Worm (Caenorhabditis elegans) whole organism, L4 larva: Measurements from ENCODE around the gene ash-2.

Experiments
- F10B5.3 ChIP-seq: sonication (generic microtip); optimal IDR thresholded peaks from 2 replicates; lab custom pipeline; 2016; ENCODE audit warnings: mild to moderate bottlenecking, missing genetic modification characterization, missing compliant biosample characterization
- F26F4.8 ChIP-seq: fragments of 200-800 bp; sonication (Bioruptor generic); conservative IDR thresholded peaks from 2 replicates; pipeline ENCODE4 v1.3.6; 2022; ENCODE audit warnings: missing genetic modification characterization, missing compliant biosample characterization
- F49E8.2 ChIP-seq: sonication (generic microtip); optimal IDR thresholded peaks from 2 replicates; lab custom pipeline; 2016; ENCODE audit warnings: missing compliant biosample characterization, mild to moderate bottlenecking, missing genetic modification characterization, borderline replicate concordance
- R02D3.7 ChIP-seq: fragments of 150-350 bp; sonication (generic microtip); optimal IDR thresholded peaks from 3 replicates; lab custom pipeline; 2014; ENCODE audit warnings: missing biosample characterization, missing genetic modification characterization
- T20F7.1 ChIP-seq: fragments of 200-800 bp; sonication (Bioruptor generic); optimal IDR thresholded peaks from 2 replicates; lab custom pipeline; 2018; ENCODE audit warnings: mild to moderate bottlenecking, missing genetic modification characterization, missing compliant biosample characterization
- Y48G9A.11 ChIP-seq: fragments of 200-800 bp; sonication (Bioruptor generic); IDR thresholded peaks from 2 replicates; pipeline ENCODE4 v1.3.6; 2022; ENCODE audit warnings: missing genetic modification reagents, missing genetic modification characterization, missing compliant biosample characterization
- Y75B8A.6 ChIP-seq: fragments of 200-800 bp; sonication (Bioruptor generic); IDR thresholded peaks from 2 replicates; pipeline ENCODE4 v1.3.6; 2022; ENCODE audit warnings: missing genetic modification reagents, missing genetic modification characterization, missing compliant biosample characterization
- ZK337.2 ChIP-seq: fragments of 200-800 bp; sonication (Bioruptor generic); IDR thresholded peaks from 2 replicates; pipeline ENCODE4 v1.3.6; 2022; ENCODE audit warnings: missing genetic modification reagents, missing genetic modification characterization, missing compliant biosample characterization
- ZK546.5 ChIP-seq, 2 experiments: sonication (generic microtip); optimal IDR thresholded peaks; 2 replicates each; lab custom pipeline; 2017; ENCODE audit warnings: missing biosample characterization in 2 of 2, missing genetic modification characterization in 2 of 2
- aha-1 ChIP-seq: fragments of 150-350 bp; peaks from one replicate; lab custom pipeline; 2014; ENCODE audit warnings: missing biosample characterization, missing genetic modification characterization
- ama-1 ChIP-seq: fragments of 150-350 bp; optimal IDR thresholded peaks from 2 replicates; lab custom pipeline; 2014; ENCODE audit warnings: inconsistent platforms, mixed read lengths
- arid-1 ChIP-seq: fragments of 200-800 bp; sonication (Bioruptor generic); conservative IDR thresholded peaks from 2 replicates; pipeline ENCODE4 v1.3.6; 2022; ENCODE audit warnings: missing genetic modification reagents, missing genetic modification characterization, missing compliant biosample characterization
- ceh-28 ChIP-seq: fragments of 150-350 bp; optimal IDR thresholded peaks from 2 replicates; lab custom pipeline; 2014; ENCODE audit warnings: missing biosample characterization, missing genetic modification reagents, missing genetic modification characterization
- ceh-82 ChIP-seq: sonication (generic microtip); optimal IDR thresholded peaks from 2 replicates; lab custom pipeline; 2017; ENCODE audit warnings: missing biosample characterization, missing genetic modification characterization
- ces-1 ChIP-seq: fragments of 150-350 bp; sonication (generic microtip); optimal IDR thresholded peaks from 4 replicates; lab custom pipeline; 2014; ENCODE audit warnings: missing biosample characterization, missing genetic modification reagents, missing genetic modification characterization
- ctbp-1 ChIP-seq: fragments of 200-800 bp; sonication (Bioruptor generic); IDR thresholded peaks from 2 replicates; pipeline ENCODE4 v1.3.6; 2022; ENCODE audit warnings: missing genetic modification reagents, missing genetic modification characterization, missing compliant biosample characterization
- dmd-6 ChIP-seq: fragments of 200-800 bp; sonication (Bioruptor generic); IDR thresholded peaks from 2 replicates; pipeline ENCODE4 v1.3.6; 2022; ENCODE audit warnings: missing genetic modification reagents, missing genetic modification characterization, missing compliant biosample characterization
- dmd-9 ChIP-seq: fragments of 200-800 bp; sonication (Bioruptor generic); IDR thresholded peaks from 2 replicates; pipeline ENCODE4 v1.3.6; 2022; ENCODE audit warnings: missing genetic modification reagents, missing genetic modification characterization, missing compliant biosample characterization
- dpl-1 ChIP-seq: fragments of 150-350 bp; optimal IDR thresholded peaks from 2 replicates; lab custom pipeline; 2014; ENCODE audit warnings: missing biosample characterization, missing genetic modification reagents, missing genetic modification characterization
- egl-43 ChIP-seq: fragments of 200-800 bp; sonication (Bioruptor generic); IDR thresholded peaks from 2 replicates; pipeline ENCODE4 v1.3.6; 2022; ENCODE audit warnings: missing genetic modification reagents, missing genetic modification characterization, missing compliant biosample characterization
- fos-1 ChIP-seq: fragments of 150-350 bp; optimal IDR thresholded peaks from 2 replicates; lab custom pipeline; 2014; ENCODE audit warnings: missing biosample characterization, missing genetic modification characterization
- hif-1 ChIP-seq, 2 experiments: sonication (generic microtip); optimal IDR thresholded peaks; 2 replicates each; lab custom pipeline; 2016 to 2017; ENCODE audit warnings: missing compliant biosample characterization in 2 of 2, missing genetic modification characterization in 2 of 2, missing genetic modification reagents in 2 of 2, missing genotype in 2 of 2, mild to moderate bottlenecking in 1 of 2
- hlh-11 ChIP-seq: fragments of 200-800 bp; sonication (Bioruptor generic); optimal IDR thresholded peaks from 2 replicates; lab custom pipeline; 2018; ENCODE audit warnings: mild to moderate bottlenecking, missing genetic modification characterization, missing compliant biosample characterization
- hlh-30 ChIP-seq: sonication (generic microtip); optimal IDR thresholded peaks from 2 replicates; lab custom pipeline; 2017; ENCODE audit warnings: antibody characterized with exemption, mild to moderate bottlenecking, missing genetic modification characterization, missing compliant biosample characterization; ENCODE audit not compliant: insufficient read depth
- hmg-1.1 ChIP-seq: fragments of 200-800 bp; sonication (Bioruptor generic); IDR thresholded peaks from 2 replicates; pipeline ENCODE4 v1.3.6; 2022; ENCODE audit warnings: missing genetic modification reagents, missing genetic modification characterization, missing compliant biosample characterization
- lin-1 ChIP-seq: fragments of 200-800 bp; sonication (Bioruptor generic); IDR thresholded peaks from 2 replicates; pipeline ENCODE4 v1.3.6; 2022; ENCODE audit warnings: missing genetic modification reagents, missing genetic modification characterization, missing compliant biosample characterization
- madf-9 ChIP-seq: fragments of 200-800 bp; sonication (Bioruptor generic); conservative IDR thresholded peaks from 2 replicates; pipeline ENCODE4 v1.3.6; 2022; ENCODE audit warnings: missing genetic modification reagents, missing genetic modification characterization, missing compliant biosample characterization
- mdl-1 ChIP-seq, 2 experiments: fragments of 150-350 bp in 1 of 2; sonication (generic microtip) in 1 of 2; optimal IDR thresholded peaks; 2 replicates each; lab custom pipeline; 2014 to 2017; ENCODE audit warnings: missing biosample characterization in 2 of 2, missing genetic modification characterization in 2 of 2
- mep-1 ChIP-seq: fragments of 150-350 bp; sonication (generic microtip); optimal IDR thresholded peaks from 3 replicates; lab custom pipeline; 2014; ENCODE audit warnings: missing biosample characterization, missing genetic modification characterization
- mxl-2 ChIP-seq: fragments of 200-800 bp; sonication (Bioruptor generic); conservative IDR thresholded peaks from 2 replicates; pipeline ENCODE4 v1.3.6; 2022; ENCODE audit warnings: missing genetic modification reagents, missing genetic modification characterization, missing compliant biosample characterization
- nhr-10 ChIP-seq: fragments of 150-350 bp; optimal IDR thresholded peaks from 2 replicates; lab custom pipeline; 2014; ENCODE audit warnings: missing biosample characterization, missing genetic modification characterization
- nhr-102 ChIP-seq: sonication (generic microtip); optimal IDR thresholded peaks from 2 replicates; lab custom pipeline; 2016; ENCODE audit warnings: mild to moderate bottlenecking, missing genetic modification characterization, moderate library complexity, missing compliant biosample characterization
- nhr-237 ChIP-seq: sonication (generic microtip); optimal IDR thresholded peaks from 2 replicates; lab custom pipeline; 2017; ENCODE audit warnings: missing biosample characterization, missing genetic modification characterization
- nhr-25 ChIP-seq: sonication (generic microtip); optimal IDR thresholded peaks from 2 replicates; lab custom pipeline; 2017; ENCODE audit warnings: missing genetic modification characterization, mild to moderate bottlenecking, missing compliant biosample characterization, antibody characterized with exemption, moderate library complexity, borderline replicate concordance; ENCODE audit not compliant: insufficient read depth
- nhr-28 ChIP-seq: fragments of 150-350 bp; optimal IDR thresholded peaks from 2 replicates; lab custom pipeline; 2014; ENCODE audit warnings: missing biosample characterization, missing genetic modification characterization
- nhr-41 ChIP-seq: fragments of 200-800 bp; sonication (Bioruptor generic); IDR thresholded peaks from 2 replicates; pipeline ENCODE4 v1.3.6; 2022; ENCODE audit warnings: missing genetic modification reagents, missing genetic modification characterization, missing compliant biosample characterization
- nhr-42 ChIP-seq: fragments of 200-800 bp; sonication (Bioruptor generic); IDR thresholded peaks from 2 replicates; pipeline ENCODE4 v1.3.6; 2022; ENCODE audit warnings: missing genetic modification characterization, missing compliant biosample characterization
- nhr-6 ChIP-seq: fragments of 150-350 bp; optimal IDR thresholded peaks from 2 replicates; lab custom pipeline; 2014; ENCODE audit warnings: missing biosample characterization, missing genetic modification characterization
- pqm-1 ChIP-seq: sonication (generic microtip); optimal IDR thresholded peaks from 2 replicates; lab custom pipeline; 2017; ENCODE audit warnings: missing biosample characterization, missing genetic modification characterization
- sdz-12 ChIP-seq: fragments of 200-800 bp; sonication (Bioruptor generic); optimal IDR thresholded peaks from 2 replicates; lab custom pipeline; 2018; ENCODE audit warnings: mild to moderate bottlenecking, missing genetic modification characterization, missing compliant biosample characterization
- skn-1 ChIP-seq: fragments of 150-350 bp; optimal IDR thresholded peaks from 2 replicates; lab custom pipeline; 2014; ENCODE audit warnings: missing biosample characterization, missing genetic modification characterization
- snpc-1.2 ChIP-seq: fragments of 200-800 bp; sonication (Bioruptor generic); IDR thresholded peaks from 2 replicates; pipeline ENCODE4 v1.3.6; 2022; ENCODE audit warnings: missing genetic modification reagents, missing genetic modification characterization, missing compliant biosample characterization
- unc-39 ChIP-seq: sonication (generic microtip); optimal IDR thresholded peaks from 2 replicates; lab custom pipeline; 2017; ENCODE audit warnings: missing biosample characterization, missing genetic modification characterization
- zip-2 ChIP-seq: fragments of 150-350 bp; optimal IDR thresholded peaks from 2 replicates; lab custom pipeline; 2014; ENCODE audit warnings: missing biosample characterization, missing genetic modification characterization

Gene ash-2

DNA sequence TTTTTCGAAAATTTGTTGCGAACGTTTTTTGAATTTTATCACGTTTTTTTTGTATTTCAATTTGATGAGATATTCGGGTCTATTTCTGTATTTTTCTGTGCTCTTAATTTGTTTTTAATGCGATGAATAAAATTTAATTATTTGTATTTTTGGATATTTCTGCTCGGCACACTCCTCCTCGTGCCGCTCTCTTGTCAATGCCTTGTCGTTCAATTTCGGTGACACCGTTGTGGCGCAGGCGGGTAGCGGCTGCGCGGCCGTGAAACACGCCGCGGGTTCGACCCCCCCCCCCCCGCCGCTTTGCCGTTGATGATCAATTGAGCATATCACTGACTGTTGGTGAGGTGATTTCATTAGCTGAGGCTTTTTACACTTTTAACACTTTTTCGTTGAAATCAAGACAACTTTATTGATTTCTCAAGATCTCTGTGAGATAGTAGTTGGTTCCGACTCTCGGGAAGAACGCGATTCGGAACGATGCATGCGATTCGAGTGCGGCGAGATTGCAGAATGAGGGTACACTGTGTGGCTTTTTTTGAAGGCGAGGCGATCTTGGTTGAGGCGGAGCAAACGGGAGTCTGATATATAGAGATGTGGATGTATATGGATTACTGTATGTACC lies 18.9 kb upstream of the ash-2 start (continued):
- no peak for TF ChIP-seq nhr-25
- TF ChIP-seq Y75B8A.6 (GFP tag; lab: Robert Waterston, UW): peak; percentile 97
- no peak for TF ChIP-seq pqm-1 (tag; lab: Kevin White, UChicago)
- peak; percentile 95 for TF ChIP-seq hmg-1.1
- TF ChIP-seq snpc-1.2 (GFP tag; lab: Robert Waterston, UW): peak; percentile 94
- peak; percentile 88 for TF ChIP-seq nhr-102 (tag; lab: Kevin White, UChicago)
- peak; percentile 12 for TF ChIP-seq zip-2 (tag; lab: Kevin White, UChicago)
- TF ChIP-seq nhr-6: peak; percentile 40
- peak in 1 of 2 experiments; percentile 22 for TF ChIP-seq mdl-1 (tag; optimal IDR thresholded peaks at IDR 0.05; lab: Kevin White, UChicago)
- TF ChIP-seq ZK337.2: peak; percentile 89
- TF ChIP-seq mep-1: peak; percentile 88
- TF ChIP-seq Y48G9A.11 (GFP tag; lab: Robert Waterston, UW): peak; percentile 98
- TF ChIP-seq, all 104 proteins: peak for 77

DNA sequence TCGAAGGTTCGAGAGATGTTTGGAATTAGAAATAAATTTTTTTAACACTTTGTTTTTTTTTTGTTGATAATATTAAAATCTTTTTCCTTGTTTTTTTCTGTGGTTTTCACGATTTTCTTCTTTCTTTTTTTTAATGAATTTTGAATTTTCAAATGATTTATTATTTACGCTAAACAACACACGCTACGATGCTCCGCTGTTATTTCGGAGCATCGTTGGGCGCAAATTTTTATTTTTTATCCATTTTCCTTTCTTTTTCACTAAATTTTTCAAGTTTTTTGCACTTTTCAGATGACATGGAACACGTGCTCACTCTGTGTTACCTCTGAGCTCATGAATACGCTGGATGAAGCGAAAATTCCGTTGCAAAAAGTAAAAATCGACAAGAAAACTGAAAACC lies 17.6 kb upstream of the ash-2 start, which contains the start of the genes W03C9.1 and W03C9.2:
W03C9.1 (minus strand) TSS at position 46 of the 400 bp plus-strand sequence.
W03C9.2 (plus strand) TSS at position 286 of the 400 bp plus-strand sequence.
- TF ChIP-seq ZK546.5 (tag; optimal IDR thresholded peaks at IDR 0.05; lab: Kevin White, UChicago): no peak
- peak; percentile 51 for TF ChIP-seq T20F7.1
- peak; percentile 59; the same call in 1 of the 2 replicates for TF ChIP-seq Y48G9A.11 (GFP tag; lab: Robert Waterston, UW)

DNA sequence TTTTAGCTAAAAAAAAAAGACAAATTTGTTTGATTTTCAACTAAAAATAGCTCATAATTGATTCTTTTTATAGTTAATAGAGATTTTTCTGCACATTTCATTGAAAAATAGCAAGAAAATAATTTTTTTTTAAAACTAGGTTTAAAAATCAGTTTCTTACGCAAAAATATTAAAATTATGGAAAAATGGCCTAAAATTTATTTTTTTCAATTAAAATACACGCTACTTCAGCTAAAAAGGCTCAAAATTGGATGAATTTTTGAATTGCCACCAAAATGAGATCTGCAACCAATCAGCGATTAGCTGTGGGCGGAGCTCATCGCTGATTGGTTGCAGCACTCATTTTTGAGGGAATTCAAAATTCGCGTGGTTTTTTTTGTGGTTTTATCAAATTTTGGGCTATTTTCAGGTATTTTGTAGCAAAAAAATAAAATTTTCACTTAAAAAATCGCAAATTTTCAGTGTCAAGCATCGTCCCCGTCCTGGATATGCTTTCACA lies 16.5 kb upstream of the ash-2 start:
- no peak for TF ChIP-seq F10B5.3 (tag; lab: Kevin White, UChicago)
- TF ChIP-seq unc-39 (tag; lab: Kevin White, UChicago): no peak
- TF ChIP-seq hif-1 (tag; optimal IDR thresholded peaks at IDR 0.05; lab: Kevin White, UChicago): no peak
- no peak for TF ChIP-seq nhr-42 (GFP tag; lab: Robert Waterston, UW)
- TF ChIP-seq ctbp-1 (GFP tag; lab: Robert Waterston, UW): no peak
- TF ChIP-seq skn-1 (tag; lab: Kevin White, UChicago): no peak
- TF ChIP-seq lin-1 (GFP tag; lab: Robert Waterston, UW): no peak
- no peak for TF ChIP-seq F49E8.2 (tag; lab: Kevin White, UChicago)
- TF ChIP-seq nhr-41 (GFP tag; lab: Robert Waterston, UW): no peak
- TF ChIP-seq ces-1 (GFP tag; lab: Kevin White, UChicago): no peak
- no peak for TF ChIP-seq nhr-10 (tag; lab: Kevin White, UChicago)
- TF ChIP-seq fos-1: no peak
- TF ChIP-seq nhr-6: no peak
- no peak for TF ChIP-seq nhr-28 (tag; lab: Kevin White, UChicago)
- TF ChIP-seq ZK337.2: no peak
- no peak for TF ChIP-seq pqm-1 (tag; lab: Kevin White, UChicago)
- TF ChIP-seq F26F4.8 (GFP tag; lab: Robert Waterston, UW): no peak
- TF ChIP-seq R02D3.7 (tag; lab: Kevin White, UChicago): no peak
- no peak for TF ChIP-seq ceh-28 (tag; lab: Kevin White, UChicago)
- no peak for TF ChIP-seq ceh-82 (tag; lab: Kevin White, UChicago)

DNA sequence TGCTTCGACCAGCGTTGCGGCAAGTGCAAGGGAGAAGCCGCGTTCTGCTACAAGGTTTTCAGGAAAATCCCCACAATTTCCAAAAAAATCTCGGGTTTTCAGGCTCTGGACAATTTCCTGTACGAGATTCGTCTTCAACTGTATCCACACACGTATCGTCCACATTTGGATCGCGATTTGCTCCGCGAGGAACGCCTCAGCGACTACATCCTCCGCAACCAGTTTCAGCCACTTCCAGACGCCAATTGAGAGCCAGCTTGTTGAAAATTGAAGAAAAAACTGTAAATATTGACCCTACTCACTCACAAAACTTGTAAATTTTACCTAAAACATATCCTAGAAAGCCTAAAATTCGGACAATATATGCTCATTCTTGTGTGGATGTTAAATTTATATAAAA lies 14.8 kb upstream of the ash-2 start:
- TF ChIP-seq lin-1 (GFP tag; lab: Robert Waterston, UW): peak; percentile 32; the same call in 1 of the 2 replicates
- TF ChIP-seq madf-9 (GFP tag; lab: Robert Waterston, UW): no peak
- TF ChIP-seq dmd-9 (GFP tag; lab: Robert Waterston, UW): no peak
- TF ChIP-seq sdz-12 (GFP tag; lab: Kevin White, UChicago): peak; percentile 28
- TF ChIP-seq ZK546.5 (tag; optimal IDR thresholded peaks at IDR 0.05; lab: Kevin White, UChicago): no peak
- TF ChIP-seq nhr-237 (tag; lab: Kevin White, UChicago): no peak
- peak; percentile 2 for TF ChIP-seq hlh-11 (tag; lab: Kevin White, UChicago)
- TF ChIP-seq dpl-1 (GFP tag; lab: Kevin White, UChicago): no peak
- no peak for TF ChIP-seq mxl-2 (GFP tag; lab: Robert Waterston, UW)
- TF ChIP-seq ama-1 (lab: Kevin White, UChicago): peak; percentile 87
- no peak for TF ChIP-seq T20F7.1
- TF ChIP-seq aha-1 (tag; lab: Kevin White, UChicago): peak; percentile 81
- TF ChIP-seq arid-1 (GFP tag; lab: Robert Waterston, UW): peak; percentile 70; the same call in 1 of the 2 replicates
- 0 out of 2 replicates have a peak, but pooled peaks have one; percentile 38 for TF ChIP-seq egl-43 (GFP tag; lab: Robert Waterston, UW)
- TF ChIP-seq hif-1 (tag; optimal IDR thresholded peaks at IDR 0.05; lab: Kevin White, UChicago): no peak
- TF ChIP-seq F26F4.8 (GFP tag; lab: Robert Waterston, UW): 0 out of 2 replicates have a peak, but pooled peaks have one; percentile 51
- no peak for TF ChIP-seq hlh-30
- TF ChIP-seq dmd-6 (GFP tag; lab: Robert Waterston, UW): 0 out of 2 replicates have a peak, but pooled peaks have one; percentile 13
